Fruit fly (Drosophila melanogaster): ENCODE data around the gene CG17233.

Gene CG17233

DNA sequence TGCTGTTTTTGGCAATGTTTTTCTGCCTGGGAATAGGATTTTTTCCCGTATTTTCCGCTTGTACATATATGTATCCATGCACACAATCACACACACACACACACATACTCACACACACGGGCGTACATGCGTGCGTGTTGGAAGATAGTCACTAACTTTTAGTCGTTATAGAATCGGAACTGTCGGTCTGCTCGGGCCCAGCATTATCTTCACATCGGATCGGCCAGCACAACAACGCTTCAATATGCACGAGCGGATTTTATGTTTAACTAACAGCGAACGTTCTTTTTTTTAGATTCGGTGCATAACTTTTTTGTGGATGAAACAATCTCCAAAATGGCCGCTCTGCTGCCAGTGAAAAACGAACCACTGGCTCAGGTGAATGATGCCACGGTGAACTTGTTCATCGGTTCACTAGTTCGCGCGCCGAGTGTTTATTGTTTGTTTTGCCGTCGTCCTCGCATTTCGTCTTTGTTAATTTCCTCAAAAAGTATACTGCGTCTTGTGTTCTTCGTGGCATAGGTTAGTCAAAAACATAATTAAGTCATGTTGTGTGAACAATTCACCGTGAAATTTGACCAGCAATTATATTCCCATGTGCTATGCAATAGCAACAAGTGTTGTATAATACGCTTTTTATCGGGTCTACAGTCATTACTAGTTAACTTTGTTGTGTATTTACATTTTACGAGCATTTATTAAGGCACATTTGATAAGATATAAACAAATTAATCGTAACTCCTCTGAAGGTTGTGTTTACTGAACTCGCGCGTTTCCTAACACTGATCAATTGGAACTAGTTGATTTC lies at the start of gene CG17233, which contains the start of gene CG6951:
Gene CG17233 (minus strand): TSS at position 741 of the 808 bp plus-strand sequence.
Gene CG6951 (plus strand): TSS at position 105 of the 808 bp plus-strand sequence.
- TF ChIP-seq Rel (GFP tag; optimal IDR thresholded peaks at IDR 0.05) (no peak), Rel (tag; optimal IDR thresholded peaks at IDR 0.05) (peak; percentile 20), GATAd (GFP tag; optimal IDR thresholded peaks at IDR 0.05) (no peak), Vsx2 (GFP tag; optimal IDR thresholded peaks at IDR 0.05; ENCODE audit: partially characterized antibody) (peak; percentile 47)

DNA sequence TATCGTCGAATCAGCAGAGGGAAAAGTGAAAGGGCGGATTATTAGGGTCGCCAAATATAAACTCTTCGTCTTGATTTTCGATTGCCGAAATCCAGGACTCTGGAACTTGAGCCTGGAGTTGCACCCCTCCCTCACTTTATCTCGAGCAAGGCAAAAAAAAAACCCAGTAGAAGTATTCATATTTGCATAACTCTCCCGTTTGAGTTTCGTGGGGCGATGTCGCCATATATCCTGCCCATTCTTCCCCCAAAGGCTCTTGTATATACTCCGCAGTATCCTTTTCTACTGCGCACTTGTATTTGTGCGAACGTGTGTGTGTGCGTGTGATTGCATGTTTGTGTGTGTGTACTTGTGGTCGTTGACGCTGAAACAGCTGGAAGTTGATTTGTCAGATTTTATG lies 45.3 kb upstream of the CG17233 start:
- TF ChIP-seq psq (GFP tag; optimal IDR thresholded peaks at IDR 0.05): no peak
- no peak for TF ChIP-seq h (GFP tag; optimal IDR thresholded peaks at IDR 0.05)
- no peak for TF ChIP-seq fru (GFP tag; optimal IDR thresholded peaks at IDR 0.05)
- TF ChIP-seq woc (GFP tag; optimal IDR thresholded peaks at IDR 0.05): no peak
- no peak for TF ChIP-seq Jra (GFP tag; optimal IDR thresholded peaks at IDR 0.05)
- no peak for TF ChIP-seq ey (GFP tag; optimal IDR thresholded peaks at IDR 0.05)
- TF ChIP-seq Hr83 (GFP tag; optimal IDR thresholded peaks at IDR 0.05; ENCODE audit: poor library complexity, severe bottlenecking): no peak
- TF ChIP-seq CG9705 (GFP tag; optimal IDR thresholded peaks at IDR 0.05): no peak
- no peak for TF ChIP-seq OdsH (GFP tag; optimal IDR thresholded peaks at IDR 0.05)
- no peak for TF ChIP-seq Abd-B (GFP tag; optimal IDR thresholded peaks at IDR 0.05)

DNA sequence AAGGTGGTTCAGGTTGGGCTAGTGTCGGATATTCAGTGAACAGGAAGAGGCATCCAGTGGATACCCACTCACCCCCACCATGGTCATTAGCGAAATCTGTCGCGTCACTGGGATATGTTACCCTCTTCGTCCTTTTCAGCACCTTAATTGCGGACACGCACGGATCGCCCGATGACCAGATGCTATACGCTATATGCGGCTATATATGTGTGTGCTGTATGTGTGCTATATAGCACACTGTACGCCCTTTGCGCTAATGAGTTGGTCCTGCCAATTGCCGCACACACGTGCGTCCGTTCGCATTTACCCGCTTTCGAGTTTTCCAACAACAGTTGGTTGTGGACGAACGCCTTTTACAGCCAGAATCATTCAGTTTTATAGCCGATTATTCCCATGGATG lies 39.6 kb upstream of the CG17233 start:
- TF ChIP-seq h (GFP tag; optimal IDR thresholded peaks at IDR 0.05) (no peak), OdsH (GFP tag; optimal IDR thresholded peaks at IDR 0.05) (no peak), Hr78 (GFP tag; optimal IDR thresholded peaks at IDR 0.05) (no peak), Hr83 (GFP tag; optimal IDR thresholded peaks at IDR 0.05; ENCODE audit: poor library complexity, severe bottlenecking) (no peak), CG32264 (GFP tag; optimal IDR thresholded peaks at IDR 0.05) (no peak), ey (GFP tag; optimal IDR thresholded peaks at IDR 0.05) (no peak), Mio (GFP tag; optimal IDR thresholded peaks at IDR 0.05) (no peak), sage (GFP tag; optimal IDR thresholded peaks at IDR 0.05) (no peak), Dif (GFP tag; optimal IDR thresholded peaks at IDR 0.05; ENCODE audit: partially characterized antibody) (no peak)

DNA sequence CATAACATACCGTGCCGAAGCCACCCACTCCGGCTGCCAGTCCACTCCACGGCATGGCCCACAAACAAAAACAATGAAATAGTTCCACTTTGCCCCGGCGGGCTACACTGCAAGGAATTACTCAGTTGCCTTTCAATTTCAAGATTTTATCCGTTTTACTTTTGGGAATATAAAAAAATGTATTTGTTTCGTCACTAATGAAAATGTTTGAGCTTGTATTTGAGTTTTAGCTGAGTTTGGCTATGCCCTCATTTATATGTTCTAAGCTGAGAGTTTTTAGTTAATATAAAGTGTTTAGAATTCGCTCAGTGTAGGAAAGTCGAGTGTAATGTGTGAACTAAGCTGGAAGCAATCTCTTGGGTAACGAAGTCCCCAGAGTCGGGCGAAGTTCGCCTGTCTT lies 34.9 kb upstream of the CG17233 start:
- no peak for TF ChIP-seq dmrt93B (GFP tag; optimal IDR thresholded peaks at IDR 0.05)
- no peak for TF ChIP-seq GATAd (GFP tag; optimal IDR thresholded peaks at IDR 0.05)
- no peak for TF ChIP-seq N (GFP tag; optimal IDR thresholded peaks at IDR 0.05)
- no peak for TF ChIP-seq rgr (GFP tag; optimal IDR thresholded peaks at IDR 0.05)

DNA sequence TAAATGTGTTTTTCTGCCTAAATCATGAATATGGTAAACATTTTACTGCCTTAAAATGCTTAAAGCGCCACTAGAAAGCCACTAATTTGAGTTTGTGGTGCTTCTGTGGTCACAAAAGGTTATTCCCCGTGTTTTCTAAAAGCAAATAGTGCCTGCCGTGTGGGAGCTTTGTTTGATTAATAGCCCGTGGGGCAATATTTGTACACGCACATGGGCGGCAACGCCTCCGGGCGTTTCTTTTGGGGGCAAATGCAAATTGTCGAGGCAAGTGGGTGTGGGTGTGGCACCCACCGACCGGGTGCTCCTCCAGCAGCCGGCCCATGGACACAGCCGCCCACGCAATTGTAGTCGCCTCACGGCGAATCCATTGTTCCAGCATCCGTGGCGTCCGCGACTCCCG lies 34.2 kb upstream of the CG17233 start:
- TF ChIP-seq CG9705 (GFP tag; optimal IDR thresholded peaks at IDR 0.05) (no peak), Dfd (GFP tag; optimal IDR thresholded peaks at IDR 0.05) (no peak), dl (GFP tag; optimal IDR thresholded peaks at IDR 0.05; ENCODE audit: insufficient read depth in 1 of 2, partially characterized antibody in 2 of 2) (no peak), usp (GFP tag; optimal IDR thresholded peaks at IDR 0.05) (no peak), CG32264 (GFP tag; optimal IDR thresholded peaks at IDR 0.05) (no peak), foxo (GFP tag; optimal IDR thresholded peaks at IDR 0.05) (no peak), h (GFP tag; optimal IDR thresholded peaks at IDR 0.05) (no peak), Sp1 (GFP tag; optimal IDR thresholded peaks at IDR 0.05) (no peak), jim (GFP tag; optimal IDR thresholded peaks at IDR 0.05) (no peak), Hr83 (GFP tag; optimal IDR thresholded peaks at IDR 0.05; ENCODE audit: poor library complexity, severe bottlenecking) (no peak), Abd-B (GFP tag; optimal IDR thresholded peaks at IDR 0.05) (no peak), psq (GFP tag; optimal IDR thresholded peaks at IDR 0.05) (no peak), sage (GFP tag; optimal IDR thresholded peaks at IDR 0.05) (no peak), Dif (GFP tag; optimal IDR thresholded peaks at IDR 0.05; ENCODE audit: partially characterized antibody) (no peak), dmrt93B (GFP tag; optimal IDR thresholded peaks at IDR 0.05) (no peak), Hnf4 (GFP tag; optimal IDR thresholded peaks at IDR 0.05) (no peak), tai (GFP tag; optimal IDR thresholded peaks at IDR 0.05) (no peak), OdsH (GFP tag; optimal IDR thresholded peaks at IDR 0.05) (no peak)
